Fruit fly (Drosophila melanogaster): ENCODE results near the gene SmydA-8.

SmydA-8 gene

DNA sequence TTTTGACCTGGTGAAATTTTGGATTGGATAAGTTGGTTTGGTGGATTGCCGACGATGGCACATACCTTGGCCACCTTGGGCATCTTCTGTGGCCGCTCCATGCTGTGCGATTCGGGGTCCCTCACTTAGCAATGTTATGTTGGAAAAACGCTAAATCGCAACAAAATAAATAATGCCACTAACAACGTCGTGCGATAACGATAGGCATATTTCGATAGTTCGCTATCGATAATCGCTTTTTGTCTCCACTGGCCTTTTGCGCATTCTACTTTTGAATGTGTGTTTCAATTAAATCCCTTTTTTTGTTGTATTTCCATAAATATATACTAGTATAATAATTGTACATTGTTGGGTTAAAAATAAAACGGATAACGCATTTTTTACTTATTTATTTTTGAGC, 36.2 kb upstream of the SmydA-8 start, which contains the start of gene crn (continued):
- TF ChIP-seq CG11560 (tag; IDR thresholded peaks at IDR 0.05) (no peak), Taf1 (GFP tag; IDR thresholded peaks at IDR 0.05) (no peak), CG14667 (GFP tag; IDR thresholded peaks at IDR 0.05) (no peak), MESR4 (GFP tag; optimal IDR thresholded peaks at IDR 0.05) (peak; percentile 47), H2.0 (GFP tag; IDR thresholded peaks at IDR 0.05) (no peak), zen (tag; optimal IDR thresholded peaks at IDR 0.05) (no peak), Meics (GFP tag; optimal IDR thresholded peaks at IDR 0.05) (no peak), chif (GFP tag; optimal IDR thresholded peaks at IDR 0.05) (no peak), CG12769 (tag; optimal IDR thresholded peaks at IDR 0.05) (no peak), Pdp1 (GFP tag; optimal IDR thresholded peaks at IDR 0.05) (no peak), CG17829 (tag; optimal IDR thresholded peaks at IDR 0.05) (no peak), ttk (GFP tag; IDR thresholded peaks at IDR 0.05) (no peak), Blimp-1 (GFP tag; optimal IDR thresholded peaks at IDR 0.05) (no peak), CG34224 (GFP tag; IDR thresholded peaks at IDR 0.05; ENCODE audit: partially characterized antibody) (peak; percentile 77), phol (tag; optimal IDR thresholded peaks at IDR 0.05) (no peak), knrl (GFP tag; IDR thresholded peaks at IDR 0.05; ENCODE audit: partially characterized antibody) (peak; percentile 46; the same call in 1 of the 3 replicates), Hmr (GFP tag; optimal IDR thresholded peaks at IDR 0.05) (no peak), CG14050 (GFP tag; IDR thresholded peaks at IDR 0.05) (no peak), unpg (GFP tag; optimal IDR thresholded peaks at IDR 0.05) (no peak), Asciz (GFP tag; optimal IDR thresholded peaks at IDR 0.05) (no peak), Dp (GFP tag; optimal IDR thresholded peaks at IDR 0.05) (peak; percentile 28), C15 (GFP tag; IDR thresholded peaks at IDR 0.05) (no peak), CG3838 (GFP tag; optimal IDR thresholded peaks at IDR 0.05) (no peak), chn (GFP tag; optimal IDR thresholded peaks at IDR 0.05) (no peak), CG2678 (tag; optimal IDR thresholded peaks at IDR 0.05) (no peak), vfl (GFP tag; optimal IDR thresholded peaks at IDR 0.05) (no peak), trh (GFP tag; optimal IDR thresholded peaks at IDR 0.05) (no peak), org-1 (GFP tag; optimal IDR thresholded peaks at IDR 0.05) (no peak), HLHmδ (GFP tag; optimal IDR thresholded peaks at IDR 0.05) (no peak), CG7839 (tag; optimal IDR thresholded peaks at IDR 0.05) (no peak), insv (GFP tag; optimal IDR thresholded peaks at IDR 0.05) (no peak), CG30020 (tag; optimal IDR thresholded peaks at IDR 0.05) (peak; percentile 43), ato (GFP tag; IDR thresholded peaks at IDR 0.05; ENCODE audit: partially characterized antibody) (peak; percentile 74), Dref (GFP tag; IDR thresholded peaks at IDR 0.05) (peak; percentile 75), sna (GFP tag; IDR thresholded peaks at IDR 0.05; ENCODE audit: partially characterized antibody) (0 out of 2 replicates have a peak, but pooled peaks have one; percentile 61), jigr1 (GFP tag; IDR thresholded peaks at IDR 0.05) (no peak), mld (GFP tag; IDR thresholded peaks at IDR 0.05; ENCODE audit: partially characterized antibody) (peak; percentile 55; the same call in 2 of the 3 replicates), CG3281 (GFP tag; optimal IDR thresholded peaks at IDR 0.05) (no peak), Med (GFP tag) (peak; percentile 17), CG5953 (GFP tag; IDR thresholded peaks at IDR 0.05) (no peak), shn (GFP tag; optimal IDR thresholded peaks at IDR 0.05) (no peak), CHES-1-like (GFP tag; optimal IDR thresholded peaks at IDR 0.05) (no peak), CG3847 (GFP tag; IDR thresholded peaks at IDR 0.05) (no peak), peb (GFP tag; IDR thresholded peaks at IDR 0.05) (no peak), bcd (GFP tag; optimal IDR thresholded peaks at IDR 0.05) (no peak), CG9797 (GFP tag; optimal IDR thresholded peaks at IDR 0.05) (no peak), rib (GFP tag; IDR thresholded peaks at IDR 0.05) (no peak), CG9609 (GFP tag; optimal IDR thresholded peaks at IDR 0.05) (no peak), Doc3 (GFP tag; IDR thresholded peaks at IDR 0.05; ENCODE audit: partially characterized antibody) (peak; percentile 57), az2 (GFP tag; optimal IDR thresholded peaks at IDR 0.05) (no peak), nerfin-2 (GFP tag; IDR thresholded peaks at IDR 0.05; ENCODE audit: partially characterized antibody) (peak; percentile 82)
